Worm (Caenorhabditis elegans): Measurements from ENCODE around the gene Y59E1A.4.

The Y59E1A.4 gene

ce11 chrX:1915022-1915421, 24.8 kb downstream of the Y59E1A.4 start, which contains the start of gene rgs-9:
Gene rgs-9 (plus strand): TSS chrX:1915258.
- no peak for TF ChIP-seq fos-1 (tag; optimal IDR thresholded peaks at IDR 0.05)
- no peak for TF ChIP-seq ztf-4 (tag; optimal IDR thresholded peaks at IDR 0.05)
- no peak for TF ChIP-seq elt-3 (tag; optimal IDR thresholded peaks at IDR 0.05)
- TF ChIP-seq nhr-25 (tag; optimal IDR thresholded peaks at IDR 0.05), result no peak
- TF ChIP-seq sea-2 (GFP tag; optimal IDR thresholded peaks at IDR 0.05), result no peak
- TF ChIP-seq lsy-12 (tag; optimal IDR thresholded peaks at IDR 0.05), result no peak

ce11 chrX:1913257-1913656, 26.5 kb downstream of the Y59E1A.4 start, which contains the start of gene ZC53.1:
Gene ZC53.1 (minus strand): TSS chrX:1913357.
- TF ChIP-seq zag-1 (tag; optimal IDR thresholded peaks at IDR 0.05) (no peak), ama-1 (optimal IDR thresholded peaks at IDR 0.05) (no peak), aly-2 (tag; optimal IDR thresholded peaks at IDR 0.05) (no peak), nhr-28 (tag; optimal IDR thresholded peaks at IDR 0.05) (no peak), R02D3.7 (tag; optimal IDR thresholded peaks at IDR 0.05) (no peak), nhr-67 (tag; optimal IDR thresholded peaks at IDR 0.05) (no peak)

ce11 chrX:1909353-1909752, 30.4 kb downstream of the Y59E1A.4 start:
- TF ChIP-seq fkh-10 (GFP tag; optimal IDR thresholded peaks at IDR 0.05), result peak; percentile 13
- TF ChIP-seq ceh-28 (tag; optimal IDR thresholded peaks at IDR 0.05), result peak; percentile 82
- peak; percentile 18 for TF ChIP-seq pqm-1 (tag; optimal IDR thresholded peaks at IDR 0.05)
- TF ChIP-seq eor-1 (tag; optimal IDR thresholded peaks at IDR 0.05), result no peak
- TF ChIP-seq nhr-23 (tag; optimal IDR thresholded peaks at IDR 0.05), result peak; percentile 61
- no peak for TF ChIP-seq unc-62 (GFP tag; optimal IDR thresholded peaks at IDR 0.05)
- TF ChIP-seq ZK546.5 (tag; optimal IDR thresholded peaks at IDR 0.05), result no peak
- TF ChIP-seq snpc-4 (tag; optimal IDR thresholded peaks at IDR 0.05), result peak; percentile 76
- peak; percentile 85 for TF ChIP-seq nhr-43 (tag; optimal IDR thresholded peaks at IDR 0.05; ENCODE audit: poor library complexity, severe bottlenecking)
- TF ChIP-seq R02D3.7 (tag; optimal IDR thresholded peaks at IDR 0.05), result peak; percentile 72
- TF ChIP-seq ceh-16 (tag; optimal IDR thresholded peaks at IDR 0.05), result no peak
- no peak for TF ChIP-seq ztf-11 (tag; optimal IDR thresholded peaks at IDR 0.05)
- TF ChIP-seq nhr-77 (tag; optimal IDR thresholded peaks at IDR 0.05), result peak; percentile 80
- peak; percentile 51 for TF ChIP-seq pha-4 (tag; optimal IDR thresholded peaks at IDR 0.05)
- no peak for TF ChIP-seq egl-27 (tag; optimal IDR thresholded peaks at IDR 0.05)
- peak; percentile 92 for TF ChIP-seq tbx-2 (tag; optimal IDR thresholded peaks at IDR 0.05)
- peak; percentile 90 for TF ChIP-seq ceh-82 (tag; optimal IDR thresholded peaks at IDR 0.05)
- TF ChIP-seq nhr-11 (tag; optimal IDR thresholded peaks at IDR 0.05), result peak; percentile 52
- peak; percentile 55 for TF ChIP-seq elt-2 (tag; optimal IDR thresholded peaks at IDR 0.05)
- TF ChIP-seq zag-1 (tag; optimal IDR thresholded peaks at IDR 0.05), result no peak
- no peak for TF ChIP-seq nhr-76 (tag; optimal IDR thresholded peaks at IDR 0.05)
- no peak for TF ChIP-seq nhr-28 (tag; optimal IDR thresholded peaks at IDR 0.05)
- peak; percentile 16 for TF ChIP-seq mdl-1 (tag; optimal IDR thresholded peaks at IDR 0.05)
- peak in 1 of 3 experiments; percentile 56 for TF ChIP-seq elt-3 (tag; optimal IDR thresholded peaks at IDR 0.05)
- no peak for TF ChIP-seq nhr-25 (tag; optimal IDR thresholded peaks at IDR 0.05)
- TF ChIP-seq lin-39 (tag; optimal IDR thresholded peaks at IDR 0.05), result peak; percentile 60
- peak; percentile 46 for TF ChIP-seq fkh-2 (tag; optimal IDR thresholded peaks at IDR 0.05)
- peak; percentile 89 for TF ChIP-seq jun-1 (tag; optimal IDR thresholded peaks at IDR 0.05)
- peak; percentile 85 for TF ChIP-seq hmg-11 (tag; optimal IDR thresholded peaks at IDR 0.05)
- TF ChIP-seq fos-1 (tag; optimal IDR thresholded peaks at IDR 0.05), result no peak
- TF ChIP-seq daf-12 (tag; optimal IDR thresholded peaks at IDR 0.05), result no peak
- peak; percentile 59 for TF ChIP-seq nhr-237 (tag; optimal IDR thresholded peaks at IDR 0.05)
- TF ChIP-seq egl-5 (tag; optimal IDR thresholded peaks at IDR 0.05), result peak; percentile 43
- TF ChIP-seq elt-1 (tag; optimal IDR thresholded peaks at IDR 0.05), result no peak
- no peak for TF ChIP-seq aly-2 (tag; optimal IDR thresholded peaks at IDR 0.05)
- TF ChIP-seq lsy-12 (tag; optimal IDR thresholded peaks at IDR 0.05), result peak; percentile 86
- no peak for TF ChIP-seq skn-1 (tag; optimal IDR thresholded peaks at IDR 0.05)
- no peak for TF ChIP-seq lin-15B (tag; optimal IDR thresholded peaks at IDR 0.05)
- no peak for TF ChIP-seq ama-1 (optimal IDR thresholded peaks at IDR 0.05)
- no peak for TF ChIP-seq ceh-9 (tag; optimal IDR thresholded peaks at IDR 0.05)
